Worm (Caenorhabditis elegans) whole organism, L3 larva: ENCODE measurements around the gene vps-18.

Experiments used
- aly-2 ChIP-seq: fragments of 150-350 bp; optimal IDR thresholded peaks from 2 replicates; lab custom pipeline; 2014; ENCODE audit warnings: missing biosample characterization, missing genetic modification characterization
- ama-1 ChIP-seq: fragments of 150-350 bp; optimal IDR thresholded peaks from 2 replicates; lab custom pipeline; 2018
- ceh-82 ChIP-seq: fragments of 150-350 bp; optimal IDR thresholded peaks from 2 replicates; lab custom pipeline; 2014; ENCODE audit warnings: missing biosample characterization, missing genetic modification characterization
- elt-2 ChIP-seq: sonication (generic microtip); optimal IDR thresholded peaks from 2 replicates; lab custom pipeline; 2016; ENCODE audit warnings: missing genetic modification reagents, mild to moderate bottlenecking, missing genetic modification characterization, missing compliant biosample characterization
- nhr-25 ChIP-seq: sonication (generic microtip); optimal IDR thresholded peaks from 2 replicates; lab custom pipeline; 2017; ENCODE audit warnings: missing biosample characterization, missing genetic modification characterization
- pqm-1 ChIP-seq: fragments of 150-350 bp; optimal IDR thresholded peaks from 2 replicates; lab custom pipeline; 2017; ENCODE audit warnings: missing biosample characterization, missing genetic modification characterization, inconsistent platforms
- snpc-4 ChIP-seq: fragments of 150-350 bp; optimal IDR thresholded peaks from 2 replicates; lab custom pipeline; 2014; ENCODE audit warnings: missing biosample characterization, missing genetic modification characterization

DNA sequence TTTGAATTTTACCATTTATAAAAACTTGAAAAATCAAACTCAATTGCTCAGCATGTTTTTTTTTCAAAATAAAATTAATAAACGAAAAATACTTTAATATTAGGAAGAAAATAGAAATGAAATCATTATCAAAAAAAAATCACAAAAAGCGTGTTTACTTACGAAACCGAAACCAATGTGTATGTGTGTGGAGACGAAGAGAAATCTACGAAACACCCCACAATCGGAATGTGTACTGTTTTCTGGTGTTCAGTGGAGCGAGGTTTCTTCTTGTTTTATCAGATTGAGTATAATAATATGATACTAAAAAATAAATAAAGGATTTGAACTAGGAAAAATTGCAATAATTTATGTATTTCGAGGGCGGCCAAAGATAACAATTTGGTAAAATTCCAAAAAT, 46.7 kb downstream of the vps-18 start:
- TF ChIP-seq ama-1 (lab: Kevin White, UChicago) (no peak), snpc-4 (no peak), nhr-25 (tag; lab: Kevin White, UChicago) (no peak), elt-2 (peak; percentile 60), pqm-1 (tag; lab: Kevin White, UChicago) (peak; percentile 63), aly-2 (tag; lab: Kevin White, UChicago) (no peak), ceh-82 (tag; lab: Kevin White, UChicago) (no peak)
